Fruit fly (Drosophila melanogaster): Measurements from ENCODE around the gene Fer1.

Gene Fer1

DNA sequence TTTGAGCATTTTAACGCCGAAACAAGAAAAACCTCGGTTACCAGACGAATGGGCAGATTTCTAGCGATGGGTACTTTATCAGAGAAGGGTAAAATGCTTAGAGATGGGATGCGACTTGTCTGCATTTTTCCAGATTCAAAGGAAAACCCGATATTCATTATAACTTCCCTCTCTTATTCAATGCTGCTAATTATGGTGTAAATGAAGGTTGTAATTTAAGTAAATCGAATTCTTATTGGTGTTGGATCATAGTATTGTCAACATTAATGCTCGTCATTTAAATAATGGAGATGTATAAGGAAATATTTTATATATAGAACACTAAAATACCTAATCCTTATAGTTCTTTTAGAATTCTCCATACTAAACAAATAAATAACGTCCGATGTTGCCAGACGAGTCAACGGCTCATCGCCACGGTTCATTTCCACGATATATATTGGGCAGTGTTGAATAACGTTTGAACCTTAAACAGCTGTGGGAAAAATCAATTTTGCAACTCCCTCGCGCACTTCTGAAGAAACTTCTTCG is 11.8 kb upstream of the Fer1 start, which contains the start of the genes Alh and CG10098 (continued):
- TF ChIP-seq Hr78 (GFP tag; optimal IDR thresholded peaks at IDR 0.05) (no peak), lola (GFP tag; optimal IDR thresholded peaks at IDR 0.05) (no peak), brk (GFP tag; optimal IDR thresholded peaks at IDR 0.05) (peak; percentile 81), Rel (GFP tag; optimal IDR thresholded peaks at IDR 0.05) (no peak), Rel (tag; optimal IDR thresholded peaks at IDR 0.05) (peak; percentile 21), dmrt93B (GFP tag; optimal IDR thresholded peaks at IDR 0.05) (peak; percentile 79)

dm6 chr3R:7127966-7128365 is 8.0 kb upstream of the Fer1 start, which contains the start of gene CG10068:
CG10068 (minus strand) TSS chr3R:7128027.
- TF ChIP-seq woc (GFP tag; optimal IDR thresholded peaks at IDR 0.05) (peak; percentile 69), usp (GFP tag; optimal IDR thresholded peaks at IDR 0.05) (no peak), OdsH (GFP tag; optimal IDR thresholded peaks at IDR 0.05) (peak; percentile 82), Hr83 (GFP tag; optimal IDR thresholded peaks at IDR 0.05; ENCODE audit: poor library complexity, severe bottlenecking) (peak; percentile 81), GATAd (GFP tag; optimal IDR thresholded peaks at IDR 0.05) (no peak), rgr (GFP tag; optimal IDR thresholded peaks at IDR 0.05) (peak; percentile 82), Rel (GFP tag; optimal IDR thresholded peaks at IDR 0.05) (no peak), Rel (tag; optimal IDR thresholded peaks at IDR 0.05) (peak; percentile 54), brk (GFP tag; optimal IDR thresholded peaks at IDR 0.05) (peak; percentile 80), HLH106 (tag; optimal IDR thresholded peaks at IDR 0.05) (peak; percentile 82), CG32264 (GFP tag; optimal IDR thresholded peaks at IDR 0.05) (peak; percentile 70), N (GFP tag; optimal IDR thresholded peaks at IDR 0.05) (no peak), Abd-B (GFP tag; optimal IDR thresholded peaks at IDR 0.05) (no peak), dmrt93B (GFP tag; optimal IDR thresholded peaks at IDR 0.05) (peak; percentile 42), Dif (GFP tag; optimal IDR thresholded peaks at IDR 0.05; ENCODE audit: partially characterized antibody) (no peak), jim (GFP tag; optimal IDR thresholded peaks at IDR 0.05) (no peak), Mio (GFP tag; optimal IDR thresholded peaks at IDR 0.05) (no peak), br (GFP tag; optimal IDR thresholded peaks at IDR 0.05) (peak; percentile 88), dl (GFP tag; optimal IDR thresholded peaks at IDR 0.05; ENCODE audit: insufficient read depth in 1 of 2, partially characterized antibody in 2 of 2) (no peak), Sp1 (GFP tag; optimal IDR thresholded peaks at IDR 0.05) (peak; percentile 82), Hr78 (GFP tag; optimal IDR thresholded peaks at IDR 0.05) (no peak), h (GFP tag; optimal IDR thresholded peaks at IDR 0.05) (peak; percentile 90), Myc (optimal IDR thresholded peaks at IDR 0.05) (peak; percentile 20), tai (GFP tag; optimal IDR thresholded peaks at IDR 0.05) (peak; percentile 73), fru (GFP tag; optimal IDR thresholded peaks at IDR 0.05) (peak; percentile 84), dsf (GFP tag; optimal IDR thresholded peaks at IDR 0.05; ENCODE audit: borderline replicate concordance) (peak; percentile 77), ey (GFP tag; optimal IDR thresholded peaks at IDR 0.05) (peak; percentile 81), CG9705 (GFP tag; optimal IDR thresholded peaks at IDR 0.05) (peak; percentile 60), sv (GFP tag; optimal IDR thresholded peaks at IDR 0.05) (peak; percentile 91), Jra (GFP tag; optimal IDR thresholded peaks at IDR 0.05) (peak; percentile 87), psq (GFP tag; optimal IDR thresholded peaks at IDR 0.05) (peak; percentile 69), foxo (GFP tag; optimal IDR thresholded peaks at IDR 0.05) (peak; percentile 29 to 87), pan (optimal IDR thresholded peaks at IDR 0.05) (no peak), lola (GFP tag; optimal IDR thresholded peaks at IDR 0.05) (no peak), Hnf4 (GFP tag; optimal IDR thresholded peaks at IDR 0.05) (peak; percentile 88), sage (GFP tag; optimal IDR thresholded peaks at IDR 0.05) (peak; percentile 86), Vsx2 (GFP tag; optimal IDR thresholded peaks at IDR 0.05; ENCODE audit: partially characterized antibody) (no peak), CrebA (GFP tag; optimal IDR thresholded peaks at IDR 0.05; ENCODE audit: borderline replicate concordance) (no peak), Dfd (GFP tag; optimal IDR thresholded peaks at IDR 0.05) (no peak)
